Fruit fly (Drosophila melanogaster) whole organism, larva: ENCODE measurements around the gene CAH6.

Source experiments
- noc ChIP-seq: fragments of 200-800 bp; sonication (Bioruptor generic); optimal IDR thresholded peaks from 3 replicates; lab custom pipeline; 2019; ENCODE audit warnings: missing biosample characterization, mild to moderate bottlenecking, missing genetic modification characterization, moderate library complexity

CAH6 gene

DNA sequence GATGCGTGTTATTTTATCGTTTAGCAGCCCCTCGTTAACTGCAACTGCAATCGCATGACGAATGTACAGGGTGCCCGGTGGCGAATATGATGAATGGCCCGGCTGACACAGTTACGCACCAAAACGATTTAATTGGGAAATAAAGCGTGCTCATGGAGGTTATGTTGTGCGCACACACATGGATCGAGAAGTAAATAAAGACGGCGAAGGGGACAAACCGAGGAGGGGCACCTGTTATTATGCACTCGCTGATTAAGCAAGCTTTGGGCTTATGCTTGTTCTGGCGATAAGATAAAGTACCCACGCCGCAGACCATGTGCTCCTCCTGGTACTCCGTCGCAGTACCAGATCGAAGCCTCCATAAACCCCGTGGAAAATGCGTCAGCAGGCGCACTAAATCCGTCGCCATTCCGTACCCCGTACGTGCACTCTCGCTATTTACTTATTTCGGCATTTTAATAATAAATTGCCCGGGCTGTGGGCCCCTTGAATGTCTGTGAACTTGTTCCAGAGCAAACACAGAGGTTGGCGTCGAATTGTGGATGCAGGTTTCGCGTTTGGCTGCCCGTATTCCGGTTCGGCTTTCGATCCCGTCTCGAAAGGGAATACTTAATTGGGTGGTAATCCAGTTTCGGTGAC, 32.2 kb upstream of the CAH6 start:
- TF ChIP-seq noc (tag; lab: Kevin White, UChicago): no peak

DNA sequence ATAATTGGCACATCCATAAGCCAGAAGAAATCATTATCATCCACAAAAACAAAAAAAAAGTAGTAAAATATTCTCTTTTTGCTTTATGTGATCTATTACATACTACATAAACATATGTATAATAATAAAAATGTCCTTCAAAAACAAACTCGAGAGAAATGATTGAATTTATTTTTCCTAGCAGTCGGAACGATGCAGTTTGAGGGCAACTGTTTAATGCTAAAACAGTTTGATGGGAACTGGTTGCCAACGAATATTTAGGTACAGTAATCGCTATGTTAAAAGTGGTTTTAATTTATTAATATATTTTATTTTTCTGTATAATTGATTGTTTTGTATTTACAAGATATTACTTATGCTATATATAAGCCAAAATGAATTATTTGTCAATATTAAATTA, 26.3 kb upstream of the CAH6 start:
- no peak for TF ChIP-seq noc (tag; lab: Kevin White, UChicago)

DNA sequence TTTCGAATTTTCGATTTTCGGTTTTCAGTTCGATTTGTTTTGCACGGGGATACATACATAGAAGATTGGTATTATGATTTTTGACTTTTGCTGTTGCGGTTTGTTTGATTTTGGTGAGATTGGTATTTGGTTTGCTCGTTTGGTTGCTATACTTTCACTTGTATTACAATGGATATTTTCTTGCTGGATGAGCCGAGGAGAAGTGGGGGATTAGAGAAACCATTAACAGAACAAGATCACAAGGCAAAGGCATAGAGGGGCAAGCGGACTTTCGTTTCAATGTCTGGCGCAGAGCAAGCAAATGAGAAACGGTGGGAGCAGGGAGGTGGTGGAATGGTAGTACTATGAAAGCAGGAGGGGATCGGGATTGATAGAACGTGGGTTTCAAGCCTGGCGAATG, 25.2 kb upstream of the CAH6 start, which contains the start of gene CG15563:
Gene CG15563, minus strand, starts transcription at position 101 of the 400 bp plus-strand sequence.
- TF ChIP-seq noc (tag; lab: Kevin White, UChicago): no peak

- TF ChIP-seq noc (tag; lab: Kevin White, UChicago): no peak
These were observed 22.1 kb upstream of the CAH6 start, which contains the start of gene CG15564 for dm6 chr3R:31235262-31235661. Gene CG15564, minus strand, starts transcription at chr3R:31235362.

DNA sequence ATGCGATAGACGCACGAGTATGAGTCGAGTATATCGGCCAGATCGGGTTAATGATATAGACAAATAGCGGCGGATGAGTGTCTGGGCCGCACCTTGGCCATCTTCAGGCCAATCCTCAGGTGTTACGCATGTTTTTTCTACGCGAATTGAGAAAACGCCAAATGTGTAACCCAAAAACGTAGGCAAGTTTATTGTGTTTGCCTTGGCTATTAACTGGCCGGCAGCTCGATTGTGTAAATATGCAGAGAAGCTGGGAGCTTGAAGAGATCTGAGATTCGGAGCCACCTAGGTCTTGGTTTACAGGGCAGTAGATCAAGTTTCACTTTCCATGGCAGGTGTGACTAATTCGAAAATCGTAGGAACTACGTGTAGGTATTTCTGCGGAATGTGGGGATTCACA, 17.4 kb upstream of the CAH6 start:
- no peak for TF ChIP-seq noc (tag; lab: Kevin White, UChicago)

DNA sequence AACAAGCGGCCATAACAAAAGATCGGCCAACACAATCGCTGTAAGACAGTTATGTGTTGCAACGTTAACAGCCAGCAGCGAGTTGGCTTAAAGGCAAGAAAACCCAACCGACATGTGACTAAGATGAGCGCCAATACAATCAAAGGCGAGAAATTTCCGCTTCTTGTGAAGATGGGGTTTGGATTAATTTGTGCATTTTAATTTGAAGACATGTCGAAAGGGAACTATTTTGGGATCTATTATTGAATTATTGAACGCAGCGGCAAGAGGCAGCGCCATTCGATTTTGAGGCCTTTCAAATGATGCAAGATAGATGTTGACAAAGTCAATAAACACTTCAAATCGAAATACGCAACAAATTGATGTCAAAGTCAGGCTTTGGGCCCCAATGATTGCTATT, 16.3 kb upstream of the CAH6 start:
- no peak for TF ChIP-seq noc (tag; lab: Kevin White, UChicago)

DNA sequence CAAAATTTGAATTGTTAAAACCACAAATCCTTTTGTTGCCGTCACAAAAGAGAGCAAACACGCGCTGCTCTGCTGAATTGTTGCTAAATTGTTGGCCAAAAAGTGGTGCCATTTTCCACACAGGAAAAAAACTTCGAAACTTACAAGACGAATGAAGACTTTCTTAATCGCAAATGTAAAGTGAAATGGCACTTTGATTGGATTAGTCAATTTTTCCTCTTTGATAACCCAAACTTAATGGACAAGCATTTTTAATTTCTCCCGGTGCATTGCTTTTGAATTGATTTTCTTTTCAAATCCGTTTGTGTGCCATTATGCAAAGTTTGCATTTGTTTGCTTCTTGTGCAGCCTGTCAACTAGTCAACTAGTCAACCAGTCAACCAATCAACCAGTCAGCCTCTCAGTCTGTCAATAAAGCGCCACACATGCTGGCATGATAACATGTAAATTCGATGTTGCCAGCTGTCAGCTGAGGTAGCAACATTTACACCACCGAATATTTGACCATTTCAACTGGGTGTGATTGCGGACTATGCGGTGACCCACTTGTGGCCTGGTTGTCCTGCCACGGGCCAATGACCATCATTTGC, 14.2 kb upstream of the CAH6 start:
- no peak for TF ChIP-seq noc (tag; lab: Kevin White, UChicago)

DNA sequence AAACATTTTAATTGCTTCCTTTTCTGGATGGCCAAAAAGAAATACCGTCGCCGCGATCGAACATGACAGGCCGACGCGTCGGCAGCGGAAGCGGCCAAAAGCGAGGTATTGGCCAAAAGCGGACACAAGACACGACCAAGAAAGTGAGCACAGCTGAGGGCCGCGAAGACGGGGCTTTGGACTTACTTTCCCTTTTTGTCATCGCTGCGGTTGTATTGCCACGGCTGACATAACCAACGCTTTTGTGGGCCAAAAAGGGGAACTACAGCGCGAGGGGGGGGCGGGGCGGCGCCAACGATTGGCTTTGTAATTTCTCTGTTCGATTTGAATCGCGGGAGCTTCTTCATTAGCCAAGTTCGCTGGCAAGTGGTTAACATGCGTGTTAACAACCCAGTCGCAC, 11.6 kb upstream of the CAH6 start:
- TF ChIP-seq noc (tag; lab: Kevin White, UChicago): no peak

dm6 chr3R:31247281-31247995, 10.0 kb upstream of the CAH6 start:
- no peak for TF ChIP-seq noc (tag; lab: Kevin White, UChicago)

dm6 chr3R:31248245-31248644, 9.2 kb upstream of the CAH6 start:
- TF ChIP-seq noc (tag; lab: Kevin White, UChicago): no peak

DNA sequence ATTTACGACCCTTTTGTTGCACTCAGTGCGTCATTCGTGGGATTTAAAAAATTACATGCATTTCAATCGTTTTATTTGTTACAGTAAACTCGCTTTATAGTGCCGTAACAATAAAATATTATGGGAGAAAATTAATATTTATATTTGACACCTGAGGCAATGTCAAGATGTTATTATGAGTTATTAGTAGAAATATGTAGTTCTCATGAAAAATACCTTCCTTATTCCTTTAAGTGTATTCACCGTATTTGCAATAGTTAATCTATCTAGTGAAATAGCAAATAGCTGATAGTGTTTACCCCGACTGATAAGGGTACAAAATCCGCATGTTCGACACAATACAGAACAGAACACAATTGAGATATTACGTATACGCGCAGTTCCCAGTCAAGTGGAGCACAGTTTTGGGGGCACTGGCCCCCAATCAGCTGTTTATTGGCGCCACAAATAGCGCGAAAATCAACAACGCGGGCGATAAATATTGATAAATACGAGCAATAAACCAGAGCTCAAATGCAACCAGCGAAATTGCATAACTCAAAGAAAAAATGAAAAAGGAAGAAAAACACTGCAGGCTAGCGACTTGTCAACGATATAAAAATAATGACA, 6.9 kb upstream of the CAH6 start:
- peak; percentile 48 for TF ChIP-seq noc (tag; lab: Kevin White, UChicago)

DNA sequence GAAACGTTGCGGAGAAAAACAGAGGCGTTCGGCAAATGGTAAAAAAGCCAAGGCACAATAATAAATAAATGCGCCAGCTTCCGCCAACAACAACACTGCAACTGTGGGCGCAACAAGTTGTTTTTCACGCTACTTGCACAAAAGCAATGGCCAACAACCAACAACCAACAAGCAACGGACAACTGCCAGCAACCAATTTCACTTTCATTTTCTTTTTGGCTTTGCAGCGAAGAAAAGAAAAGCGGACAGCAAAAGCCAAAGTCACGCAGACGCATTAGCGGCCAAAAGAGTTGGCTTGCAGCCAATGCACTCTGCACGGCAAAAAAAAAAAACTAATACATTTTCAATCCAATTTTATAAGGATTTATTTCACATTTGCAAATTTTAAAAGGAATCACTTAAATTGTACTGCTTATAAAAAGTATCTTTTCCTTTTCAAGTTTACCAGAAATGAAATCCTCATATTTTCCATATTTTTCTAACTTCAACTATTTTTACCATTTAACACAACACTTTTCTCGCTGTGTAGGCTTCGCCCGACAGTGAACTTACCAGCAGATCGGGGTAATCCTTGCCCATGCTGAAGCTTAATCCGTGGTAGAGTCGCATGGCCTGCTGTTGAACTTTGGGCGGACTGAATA, 6.1 kb upstream of the CAH6 start:
- no peak for TF ChIP-seq noc (tag; lab: Kevin White, UChicago)

DNA sequence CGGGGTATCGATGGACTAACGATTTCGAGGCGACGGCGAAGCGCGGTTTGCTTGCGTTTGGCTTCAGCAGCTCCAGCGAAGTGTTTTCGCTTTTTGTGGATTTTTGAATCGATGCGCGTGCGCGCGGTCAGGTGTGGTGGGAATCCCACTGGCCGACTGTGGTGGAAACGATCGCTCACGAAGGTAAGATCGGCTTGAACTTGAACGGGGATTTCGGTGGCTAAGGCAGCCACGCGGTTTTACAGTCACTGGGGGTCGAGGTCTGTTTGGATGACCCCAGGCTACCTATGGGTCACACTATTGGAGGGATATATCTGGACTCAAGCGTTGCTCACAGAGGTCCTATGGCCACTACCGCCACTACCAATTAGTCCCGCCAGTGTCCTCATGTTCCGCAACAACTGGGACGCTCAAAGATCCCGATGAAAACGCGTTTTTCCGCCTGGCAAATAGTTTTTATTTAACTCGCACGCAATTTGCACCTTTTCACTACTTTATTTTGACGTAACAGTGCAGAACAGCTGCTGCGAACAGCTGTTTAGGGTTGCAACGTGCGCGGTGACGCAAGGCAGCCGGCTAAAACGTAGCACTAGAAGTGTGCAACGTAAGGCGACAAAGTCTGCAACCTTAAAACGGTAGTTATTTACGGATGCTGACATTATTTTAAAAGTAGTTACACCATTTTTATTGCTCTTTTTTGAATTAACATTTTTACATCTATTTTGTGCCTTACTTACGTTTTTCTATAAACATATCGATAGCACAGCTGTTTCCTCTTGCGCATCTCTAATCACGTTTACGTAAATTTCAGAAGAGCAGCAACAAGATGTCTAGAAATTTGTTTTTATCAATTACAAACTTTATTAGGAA, 5.1 kb upstream of the CAH6 start, which contains the start of the genes qless and mRpL32:
Gene qless, minus strand, starts transcription at position 516 of the 870 bp plus-strand sequence.
Gene mRpL32, plus strand, starts transcription at position 780 of the 870 bp plus-strand sequence.
- TF ChIP-seq noc (tag; lab: Kevin White, UChicago): no peak

dm6 chr3R:31254808-31255207, 2.6 kb upstream of the CAH6 start, which contains the start of the genes CG1750 and spn-F:
Gene CG1750, minus strand, starts transcription at chr3R:31254900.
Gene spn-F, plus strand, starts transcription at chr3R:31255127.
- no peak for TF ChIP-seq noc (tag; lab: Kevin White, UChicago)
